Worm (Caenorhabditis elegans): ENCODE data around the gene htz-1.

DNA sequence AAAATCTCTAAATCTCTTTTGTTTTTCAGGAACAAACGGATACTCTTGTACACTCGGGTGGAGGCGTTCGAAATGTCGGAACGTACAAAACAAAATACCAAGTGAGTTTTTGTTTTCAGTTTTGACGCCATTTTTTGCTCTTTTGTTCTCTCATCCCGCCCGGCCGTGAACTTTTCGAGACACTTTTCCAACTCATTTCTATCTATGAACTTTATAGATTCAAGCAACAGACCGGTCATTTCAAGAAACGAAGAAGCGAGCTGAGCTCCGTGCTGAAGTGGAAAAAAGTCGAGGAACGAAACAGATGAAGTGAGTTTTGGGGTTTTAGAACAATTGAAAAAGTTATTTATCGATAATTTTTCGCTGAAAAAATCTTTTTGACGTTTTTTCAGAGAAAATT, 35.5 kb upstream of the htz-1 start:
- no peak for TF ChIP-seq W03F9.2 (tag; optimal IDR thresholded peaks at IDR 0.05)
- TF ChIP-seq him-1 (tag; optimal IDR thresholded peaks at IDR 0.05) = no peak

Data from whole organism, L4/young adult.